Worm (Caenorhabditis elegans) whole organism, L3 larva: ENCODE measurements around the gene D2045.9.

Experiments used
- ama-1 ChIP-seq: fragments of 150-350 bp; optimal IDR thresholded peaks from 2 replicates; lab custom pipeline; 2018
- nhr-28 ChIP-seq: fragments of 150-350 bp; optimal IDR thresholded peaks from 2 replicates; lab custom pipeline; 2014; ENCODE audit warnings: missing biosample characterization, missing genetic modification characterization
- nhr-76 ChIP-seq: fragments of 150-350 bp; sonication (generic microtip); optimal IDR thresholded peaks from 5 replicates; lab custom pipeline; 2014; ENCODE audit warnings: missing biosample characterization, missing genetic modification characterization
- tbx-2 ChIP-seq: sonication (generic microtip); optimal IDR thresholded peaks from 2 replicates; lab custom pipeline; 2016; ENCODE audit warnings: mild to moderate bottlenecking, missing genetic modification characterization, missing compliant biosample characterization
- unc-62 ChIP-seq: fragments of 150-350 bp; sonication (generic microtip); optimal IDR thresholded peaks from 4 replicates; lab custom pipeline; 2014; ENCODE audit warnings: missing biosample characterization, missing genetic modification reagents, missing genetic modification characterization
- zag-1 ChIP-seq: fragments of 150-350 bp; optimal IDR thresholded peaks from 2 replicates; lab custom pipeline; 2014; ENCODE audit warnings: missing biosample characterization, missing genetic modification characterization

DNA sequence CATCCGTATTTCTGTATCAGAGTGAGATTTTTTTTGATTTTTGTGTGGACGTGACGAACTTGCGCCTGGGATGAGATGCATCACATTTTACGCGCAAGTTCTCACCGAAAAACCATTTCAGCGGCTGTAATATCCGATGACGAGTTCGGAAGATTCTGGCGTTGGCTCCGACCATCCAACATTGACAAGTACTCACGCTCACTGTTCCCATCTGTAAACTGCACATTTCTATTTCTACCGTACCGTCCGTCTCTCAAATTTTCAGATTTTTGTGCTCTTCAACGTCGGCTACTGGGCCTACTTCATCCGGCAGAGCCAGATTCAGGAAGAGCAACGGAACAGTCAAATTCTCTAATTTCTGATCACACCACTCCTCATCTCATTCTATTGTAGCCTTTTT lies 52.4 kb downstream of the D2045.9 start:
- TF ChIP-seq tbx-2 (tag; lab: Kevin White, UChicago) (no peak), ama-1 (no peak), unc-62 (GFP tag; lab: Kevin White, UChicago) (no peak), zag-1 (no peak), nhr-28 (tag; lab: Kevin White, UChicago) (no peak), nhr-76 (tag; lab: Kevin White, UChicago) (no peak)
